Worm (Caenorhabditis elegans) whole organism, young adult: Measurements from ENCODE around the gene mcm-7.

Experiments
- D2030.7 ChIP-seq: fragments of 200-800 bp; sonication (Bioruptor generic); IDR thresholded peaks from 2 replicates; pipeline ENCODE4 v1.3.6; 2022; ENCODE audit warnings: missing genetic modification reagents, missing genetic modification characterization, missing compliant biosample characterization
- F23B12.7 ChIP-seq: sonication (generic microtip); optimal IDR thresholded peaks from 2 replicates; lab custom pipeline; 2017; ENCODE audit warnings: missing genetic modification characterization, mild to moderate bottlenecking, missing compliant biosample characterization, antibody characterized with exemption, moderate library complexity; ENCODE audit not compliant: insufficient read depth
- F33H1.4 ChIP-seq: fragments of 200-800 bp; sonication (Bioruptor generic); IDR thresholded peaks from 2 replicates; pipeline ENCODE4 v1.3.6; 2022; ENCODE audit warnings: missing genetic modification reagents, missing genetic modification characterization, missing compliant biosample characterization
- F55B11.4 ChIP-seq: sonication (generic microtip); optimal IDR thresholded peaks from 2 replicates; lab custom pipeline; 2016; ENCODE audit warnings: missing compliant biosample characterization, missing genetic modification characterization, borderline replicate concordance; ENCODE audit not compliant: insufficient read depth
- Y53F4B.3 ChIP-seq: fragments of 200-800 bp; sonication (Bioruptor generic); IDR thresholded peaks from 2 replicates; pipeline ENCODE4 v1.3.6; 2022; ENCODE audit warnings: missing genetic modification reagents, missing genetic modification characterization, missing compliant biosample characterization
- Y56A3A.18 ChIP-seq: fragments of 200-800 bp; sonication (Bioruptor generic); IDR thresholded peaks from 2 replicates; pipeline ENCODE4 v1.3.6; 2022; ENCODE audit warnings: missing genetic modification reagents, missing genetic modification characterization, missing compliant biosample characterization
- ZK185.1 ChIP-seq: sonication (generic microtip); optimal IDR thresholded peaks from 2 replicates; lab custom pipeline; 2016; ENCODE audit warnings: mild to moderate bottlenecking, missing genetic modification characterization, missing compliant biosample characterization; ENCODE audit not compliant: poor library complexity, severe bottlenecking
- akir-1 ChIP-seq: fragments of 200-800 bp; sonication (Bioruptor generic); optimal IDR thresholded peaks from 2 replicates; lab custom pipeline; 2018; ENCODE audit warnings: mild to moderate bottlenecking, missing genetic modification characterization, moderate library complexity, missing compliant biosample characterization
- athp-1 ChIP-seq: sonication (generic microtip); optimal IDR thresholded peaks from 2 replicates; lab custom pipeline; 2017; ENCODE audit warnings: mild to moderate bottlenecking, missing genetic modification characterization, missing compliant biosample characterization
- attf-3 ChIP-seq: fragments of 200-800 bp; sonication (Bioruptor generic); conservative IDR thresholded peaks from 2 replicates; pipeline ENCODE4 v1.3.6; 2022; ENCODE audit warnings: missing genetic modification reagents, missing genetic modification characterization, missing compliant biosample characterization
- cebp-1 ChIP-seq, 2 experiments: fragments of 200-800 bp in 1 of 2; sonication (Bioruptor generic) in 1 of 2; sonication (generic microtip) in 1 of 2; IDR thresholded peaks in 1 of 2; optimal IDR thresholded peaks in 1 of 2; 2 replicates each; pipeline versions ENCODE4 v1.3.6 to Lab custom; 2017 to 2022; ENCODE audit warnings: missing compliant biosample characterization in 2 of 2, missing genetic modification characterization in 2 of 2, mild to moderate bottlenecking in 1 of 2, missing genetic modification reagents in 1 of 2, moderate library complexity in 1 of 2
- ceh-91 ChIP-seq: fragments of 200-800 bp; sonication (Bioruptor generic); IDR thresholded peaks from 2 replicates; pipeline ENCODE4 v1.3.6; 2022; ENCODE audit warnings: missing genetic modification reagents, missing genetic modification characterization, missing compliant biosample characterization
- dox-1 ChIP-seq: fragments of 200-800 bp; sonication (Bioruptor generic); IDR thresholded peaks from 2 replicates; pipeline ENCODE4 v1.3.6; 2022; ENCODE audit warnings: missing genetic modification reagents, missing genetic modification characterization, missing compliant biosample characterization
- dpl-1 ChIP-seq: fragments of 150-350 bp; optimal IDR thresholded peaks from 2 replicates; lab custom pipeline; 2014; ENCODE audit warnings: missing biosample characterization, missing genetic modification reagents, missing genetic modification characterization
- efl-1 ChIP-seq: fragments of 150-350 bp; optimal IDR thresholded peaks from 2 replicates; lab custom pipeline; 2014; ENCODE audit warnings: missing biosample characterization, missing genetic modification reagents, missing genetic modification characterization
- egrh-3 ChIP-seq: fragments of 200-800 bp; sonication (Bioruptor generic); IDR thresholded peaks from 2 replicates; pipeline ENCODE4 v1.3.6; 2022; ENCODE audit warnings: missing genetic modification reagents, missing genetic modification characterization, missing compliant biosample characterization
- hmg-1.2 ChIP-seq: fragments of 200-800 bp; sonication (Bioruptor generic); IDR thresholded peaks from 2 replicates; pipeline ENCODE4 v1.3.6; 2022; ENCODE audit warnings: missing genetic modification reagents, missing genetic modification characterization, missing compliant biosample characterization
- lin-35 ChIP-seq, 3 experiments: fragments of 150-350 bp in 2 of 3; sonication (generic microtip) in 1 of 3; optimal IDR thresholded peaks; 2 replicates each; lab custom pipeline; 2014 to 2018; ENCODE audit warnings: missing biosample characterization in 3 of 3, missing genetic modification characterization in 3 of 3, missing genetic modification reagents in 3 of 3
- lin-54 ChIP-seq: fragments of 200-800 bp; sonication (Bioruptor generic); optimal IDR thresholded peaks from 2 replicates; lab custom pipeline; 2018; ENCODE audit warnings: mild to moderate bottlenecking, missing genetic modification characterization, missing compliant biosample characterization
- lsl-1 ChIP-seq: fragments of 200-800 bp; sonication (Bioruptor generic); optimal IDR thresholded peaks from 2 replicates; lab custom pipeline; 2018; ENCODE audit warnings: mild to moderate bottlenecking, missing genetic modification characterization, moderate library complexity, missing compliant biosample characterization
- madf-6 ChIP-seq: fragments of 200-800 bp; sonication (Bioruptor generic); IDR thresholded peaks from 2 replicates; pipeline ENCODE4 v1.3.6; 2022; ENCODE audit warnings: missing genetic modification reagents, missing genetic modification characterization, missing compliant biosample characterization
- madf-8 ChIP-seq: fragments of 200-800 bp; sonication (Bioruptor generic); conservative IDR thresholded peaks from 2 replicates; pipeline ENCODE4 v1.3.6; 2022; ENCODE audit warnings: missing genetic modification reagents, missing genetic modification characterization, missing compliant biosample characterization
- mcd-1 ChIP-seq: fragments of 200-800 bp; sonication (Bioruptor generic); IDR thresholded peaks from 2 replicates; pipeline ENCODE4 v1.3.6; 2022; ENCODE audit warnings: missing genetic modification reagents, missing genetic modification characterization, missing compliant biosample characterization
- nfya-2 ChIP-seq: fragments of 200-800 bp; sonication (Bioruptor generic); IDR thresholded peaks from 2 replicates; pipeline ENCODE4 v1.3.6; 2022; ENCODE audit warnings: missing genetic modification reagents, missing genetic modification characterization, missing compliant biosample characterization
- nhr-80 ChIP-seq: sonication (generic microtip); optimal IDR thresholded peaks from 2 replicates; lab custom pipeline; 2016; ENCODE audit warnings: missing genetic modification characterization, missing compliant biosample characterization
- nhr-90 ChIP-seq: sonication (generic microtip); optimal IDR thresholded peaks from 2 replicates; lab custom pipeline; 2016; ENCODE audit warnings: missing genotype, mild to moderate bottlenecking, missing genetic modification characterization, missing compliant biosample characterization
- sea-2 ChIP-seq: fragments of 200-800 bp; sonication (Bioruptor generic); IDR thresholded peaks from 2 replicates; pipeline ENCODE4 v1.3.6; 2022; ENCODE audit warnings: missing genetic modification characterization, missing compliant biosample characterization
- snpc-3.4 ChIP-seq: sonication (generic microtip); optimal IDR thresholded peaks from 2 replicates; lab custom pipeline; 2017; ENCODE audit warnings: missing genetic modification characterization, mild to moderate bottlenecking, missing compliant biosample characterization, antibody characterized with exemption, moderate library complexity, missing genotype, missing genetic modification reagents
- tlf-1 ChIP-seq: fragments of 200-800 bp; sonication (Bioruptor generic); optimal IDR thresholded peaks from 2 replicates; lab custom pipeline; 2018; ENCODE audit warnings: mild to moderate bottlenecking, missing genetic modification characterization, missing compliant biosample characterization
- unc-130 ChIP-seq: sonication (generic microtip); optimal IDR thresholded peaks from 2 replicates; lab custom pipeline; 2016; ENCODE audit warnings: missing genetic modification reagents, missing genetic modification characterization, missing compliant biosample characterization
- xnd-1 ChIP-seq: sonication (generic microtip); optimal IDR thresholded peaks from 2 replicates; lab custom pipeline; 2016; ENCODE audit warnings: missing genotype, missing genetic modification reagents, missing genetic modification characterization, missing compliant biosample characterization
- zfh-2 ChIP-seq: fragments of 200-800 bp; sonication (Bioruptor generic); conservative IDR thresholded peaks from 2 replicates; pipeline ENCODE4 v1.3.6; 2022; ENCODE audit warnings: missing genetic modification reagents, missing genetic modification characterization, missing compliant biosample characterization
- zim-3 ChIP-seq: sonication (generic microtip); optimal IDR thresholded peaks from 2 replicates; lab custom pipeline; 2017; ENCODE audit warnings: mild to moderate bottlenecking, missing genetic modification characterization, moderate library complexity, missing compliant biosample characterization
- ztf-25 ChIP-seq: fragments of 200-800 bp; sonication (Bioruptor generic); IDR thresholded peaks from 2 replicates; pipeline ENCODE4 v1.3.6; 2022; ENCODE audit warnings: missing genetic modification reagents, missing genetic modification characterization, missing compliant biosample characterization

Gene mcm-7

DNA sequence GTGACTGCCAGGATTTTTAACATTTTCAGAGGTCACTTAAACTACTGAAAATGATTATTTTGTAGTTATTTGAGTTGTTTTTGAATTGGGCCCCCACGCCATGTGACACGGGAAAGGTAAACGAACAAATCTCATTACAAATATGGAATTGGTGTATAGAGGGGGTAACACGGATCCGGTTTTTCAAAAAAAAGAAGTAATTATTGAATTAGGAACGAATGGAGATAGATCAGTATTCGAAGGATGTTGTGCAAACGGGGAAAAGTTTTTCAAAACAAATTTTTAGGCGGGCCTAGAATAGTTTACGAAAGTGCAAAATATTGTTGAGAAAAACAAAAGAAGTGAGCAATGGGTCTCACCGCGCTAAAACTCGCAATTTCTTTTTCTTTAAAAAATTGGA, 19.5 kb downstream of the mcm-7 start, which contains the start of gene F32D1.11 (continued):
- TF ChIP-seq zim-3 (tag; lab: Kevin White, UChicago) = no peak
- TF ChIP-seq, all 124 proteins: peak for 0

DNA sequence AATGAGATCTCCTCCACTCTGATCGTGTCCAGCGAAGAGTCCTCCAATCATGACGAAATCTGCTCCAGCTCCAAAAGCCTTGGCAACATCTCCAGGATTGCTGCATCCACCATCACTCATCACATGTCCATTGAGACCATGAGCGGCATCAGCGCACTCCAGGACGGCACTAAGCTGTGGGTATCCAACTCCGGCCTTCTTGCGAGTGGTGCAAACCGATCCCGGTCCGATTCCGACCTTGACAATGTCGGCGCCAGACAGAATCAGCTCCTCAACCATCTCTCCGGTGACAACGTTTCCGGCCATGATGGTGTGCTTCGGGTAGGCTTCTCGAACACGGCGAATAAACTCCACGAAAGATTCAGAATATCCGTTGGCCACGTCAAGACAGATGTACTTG, 23.5 kb downstream of the mcm-7 start:
- TF ChIP-seq nfya-2 (GFP tag; lab: Robert Waterston, UW) (no peak), Y53F4B.3 (GFP tag; lab: Robert Waterston, UW) (no peak), Y56A3A.18 (GFP tag; lab: Robert Waterston, UW) (no peak), unc-130 (GFP tag; lab: Kevin White, UChicago) (no peak), lin-54 (no peak), sea-2 (GFP tag; lab: Robert Waterston, UW) (no peak), egrh-3 (GFP tag; lab: Robert Waterston, UW) (no peak), zfh-2 (GFP tag; lab: Robert Waterston, UW) (peak; percentile 68)

DNA sequence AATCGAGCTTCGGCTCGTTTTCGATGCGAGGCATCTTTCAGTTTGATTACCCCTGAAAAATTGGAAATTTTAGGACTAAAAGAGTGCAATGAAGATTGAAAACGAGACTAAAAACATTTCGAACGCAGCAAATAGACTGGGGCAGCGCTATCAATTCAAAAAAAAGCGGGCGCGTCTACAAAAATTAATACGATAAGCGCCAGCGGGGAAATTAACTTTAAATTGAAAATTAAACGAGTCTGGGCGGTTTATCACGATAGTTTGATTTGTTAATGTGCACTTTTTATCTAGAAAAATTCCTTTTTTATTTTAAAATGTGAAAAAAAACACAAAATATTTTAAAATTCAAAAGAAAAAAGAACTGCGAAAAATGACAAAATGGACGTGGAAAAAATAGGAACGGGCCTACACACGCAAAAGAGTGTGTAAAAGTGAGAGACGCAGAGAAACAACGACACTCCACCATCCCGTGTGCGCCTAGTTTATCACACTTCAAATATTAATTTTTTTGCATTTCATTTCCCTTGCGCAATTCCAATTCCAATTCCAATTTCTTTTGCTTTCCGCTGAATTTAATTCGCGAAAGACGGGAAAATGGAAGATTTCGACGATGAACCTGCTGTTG, 24.5 kb downstream of the mcm-7 start, which contains the start of the genes gmpr-1 and fipp-1:
Gene gmpr-1, minus strand, starts transcription at position 75 of the 625 bp plus-strand sequence.
Gene fipp-1, plus strand, starts transcription at position 499 of the 625 bp plus-strand sequence.
- TF ChIP-seq D2030.7 (peak; percentile 58; the same call in 1 of the 2 replicates), F23B12.7 (tag; lab: Kevin White, UChicago) (peak; percentile 10), Y53F4B.3 (GFP tag; lab: Robert Waterston, UW) (no peak), ceh-91 (peak; percentile 60; the same call in 1 of the 2 replicates), xnd-1 (tag; lab: Kevin White, UChicago) (peak; percentile 74), dox-1 (GFP tag; lab: Robert Waterston, UW) (0 out of 2 replicates have a peak, but pooled peaks have one; percentile 42), madf-8 (GFP tag; lab: Robert Waterston, UW) (peak; percentile 85), mcd-1 (GFP tag; lab: Robert Waterston, UW) (peak; percentile 53; the same call in 1 of the 2 replicates), athp-1 (tag; lab: Kevin White, UChicago) (peak; percentile 10), attf-3 (peak; percentile 97), nhr-80 (peak; percentile 47), F55B11.4 (tag; lab: Kevin White, UChicago) (no peak), dpl-1 (peak; percentile 58), F33H1.4 (peak; percentile 46), Y56A3A.18 (GFP tag; lab: Robert Waterston, UW) (no peak), hmg-1.2 (peak; percentile 99), lin-54 (peak; percentile 32), snpc-3.4 (tag; lab: Kevin White, UChicago) (peak; percentile 17), efl-1 (GFP tag; lab: Kevin White, UChicago) (peak; percentile 85), akir-1 (no peak), ztf-25 (GFP tag; lab: Robert Waterston, UW) (no peak), madf-6 (GFP tag; lab: Robert Waterston, UW) (peak; percentile 89), cebp-1 (GFP tag; IDR thresholded peaks at IDR 0.05; lab: Robert Waterston, UW) (no peak), cebp-1 (tag; optimal IDR thresholded peaks at IDR 0.05; lab: Kevin White, UChicago) (peak; percentile 16), tlf-1 (GFP tag; lab: Kevin White, UChicago) (peak; percentile 36), nhr-90 (tag; lab: Kevin White, UChicago) (no peak), ZK185.1 (no peak), lin-35 (GFP tag; optimal IDR thresholded peaks at IDR 0.05; lab: Kevin White, UChicago) (peak in 1 of 3 experiments; percentile 55), lsl-1 (GFP tag; lab: Kevin White, UChicago) (peak; percentile 63)
